Worm (Caenorhabditis elegans): ENCODE data around the gene wdr-5.3.
A peak's percentile ranks its signal among the peaks of the same experiment; 100 is the strongest.

wdr-5.3 gene

ce11 chrV:10723583-10723982 is 13.3 kb upstream of the wdr-5.3 start:
- TF ChIP-seq nhr-120 (GFP tag; IDR thresholded peaks at IDR 0.05) (no peak), Y53F4B.3 (GFP tag; IDR thresholded peaks at IDR 0.05) (no peak), B0336.3 (GFP tag; IDR thresholded peaks at IDR 0.05) (no peak), attf-3 (GFP tag; conservative IDR thresholded peaks at IDR 0.05) (no peak)

- TF ChIP-seq him-1 (tag; optimal IDR thresholded peaks at IDR 0.05) (no peak), hlh-26 (GFP tag; conservative IDR thresholded peaks at IDR 0.05) (no peak), nhr-27 (tag; optimal IDR thresholded peaks at IDR 0.05) (no peak), ceh-40 (GFP tag; IDR thresholded peaks at IDR 0.05) (no peak), chd-7 (tag; optimal IDR thresholded peaks at IDR 0.05) (no peak), Y53F4B.3 (GFP tag; IDR thresholded peaks at IDR 0.05) (no peak), C06A6.2 (GFP tag; conservative IDR thresholded peaks at IDR 0.05) (no peak), lag-1 (GFP tag; IDR thresholded peaks at IDR 0.05) (no peak), F52B5.7 (tag; optimal IDR thresholded peaks at IDR 0.05) (no peak), efl-1 (GFP tag; optimal IDR thresholded peaks at IDR 0.05) (no peak)
Measured at ce11 chrV:10724472-10724871, 12.4 kb upstream of the wdr-5.3 start.

ce11 chrV:10725424-10725951 is 11.4 kb upstream of the wdr-5.3 start:
- TF ChIP-seq bed-2 (GFP tag; IDR thresholded peaks at IDR 0.05): no peak
- TF ChIP-seq F57A8.1 (GFP tag; optimal IDR thresholded peaks at IDR 0.05): no peak
- 0 out of 2 replicates have a peak, but pooled peaks have one; percentile 9 for TF ChIP-seq ekl-4 (GFP tag; IDR thresholded peaks at IDR 0.05)
- no peak for TF ChIP-seq dpl-1 (GFP tag; optimal IDR thresholded peaks at IDR 0.05)
- no peak for TF ChIP-seq Y53F4B.3 (GFP tag; IDR thresholded peaks at IDR 0.05)
- no peak for TF ChIP-seq mxl-1 (tag; optimal IDR thresholded peaks at IDR 0.05)
- no peak for TF ChIP-seq pbrm-1 (GFP tag; IDR thresholded peaks at IDR 0.05)
- TF ChIP-seq hlh-12 (tag; optimal IDR thresholded peaks at IDR 0.05): no peak
- TF ChIP-seq ama-1 (optimal IDR thresholded peaks at IDR 0.05): no peak
- TF ChIP-seq ama-1 (GFP tag; optimal IDR thresholded peaks at IDR 0.05): no peak
- TF ChIP-seq cebp-1 (GFP tag; IDR thresholded peaks at IDR 0.05): 0 out of 2 replicates have a peak, but pooled peaks have one; percentile 10
- no peak for TF ChIP-seq cebp-1 (tag; optimal IDR thresholded peaks at IDR 0.05)
- no peak for TF ChIP-seq sptf-2 (GFP tag; optimal IDR thresholded peaks at IDR 0.05)
- no peak for TF ChIP-seq nfya-1 (tag; optimal IDR thresholded peaks at IDR 0.05; ENCODE audit: borderline replicate concordance, insufficient read depth)

- no peak for TF ChIP-seq Y53F4B.3 (GFP tag; IDR thresholded peaks at IDR 0.05)
- peak; percentile 86 for TF ChIP-seq nhr-80 (tag; optimal IDR thresholded peaks at IDR 0.05)
Measured at ce11 chrV:10726691-10727090, 10.2 kb upstream of the wdr-5.3 start.

- TF ChIP-seq somi-1 (GFP tag; optimal IDR thresholded peaks at IDR 0.05) (peak; percentile 26), Y53G8AR.9 (GFP tag; conservative IDR thresholded peaks at IDR 0.05) (0 out of 2 replicates have a peak, but pooled peaks have one; percentile 19), ztf-28 (GFP tag; IDR thresholded peaks at IDR 0.05) (no peak), K11D2.4 (GFP tag; IDR thresholded peaks at IDR 0.05) (0 out of 2 replicates have a peak, but pooled peaks have one; percentile 24)
Measured at ce11 chrV:10727651-10728050, 9.3 kb upstream of the wdr-5.3 start.

- TF ChIP-seq cebp-1 (GFP tag; IDR thresholded peaks at IDR 0.05): no peak
- TF ChIP-seq cebp-1 (tag; optimal IDR thresholded peaks at IDR 0.05): peak; percentile 38
- TF ChIP-seq akir-1 (GFP tag; optimal IDR thresholded peaks at IDR 0.05): no peak
- no peak for TF ChIP-seq lin-54 (GFP tag; optimal IDR thresholded peaks at IDR 0.05)
- no peak for TF ChIP-seq ccch-3 (GFP tag; optimal IDR thresholded peaks at IDR 0.05)
- TF ChIP-seq Y79H2A.3 (GFP tag; conservative IDR thresholded peaks at IDR 0.05): no peak
- TF ChIP-seq nhr-120 (GFP tag; IDR thresholded peaks at IDR 0.05): no peak
- no peak for TF ChIP-seq ztf-25 (GFP tag; IDR thresholded peaks at IDR 0.05)
- TF ChIP-seq aptf-3 (GFP tag; IDR thresholded peaks at IDR 0.05): no peak
- no peak for TF ChIP-seq F57C9.4 (tag; optimal IDR thresholded peaks at IDR 0.05)
- no peak for TF ChIP-seq F52B5.7 (tag; optimal IDR thresholded peaks at IDR 0.05)
- TF ChIP-seq F23B12.7 (tag; optimal IDR thresholded peaks at IDR 0.05; ENCODE audit: insufficient read depth): no peak
- TF ChIP-seq die-1 (tag; optimal IDR thresholded peaks at IDR 0.05): no peak
- no peak for TF ChIP-seq sptf-2 (GFP tag; optimal IDR thresholded peaks at IDR 0.05)
- no peak for TF ChIP-seq F39B2.1 (GFP tag; IDR thresholded peaks at IDR 0.05)
- TF ChIP-seq ztf-22 (GFP tag; optimal IDR thresholded peaks at IDR 0.05): peak; percentile 29
Measured at ce11 chrV:10729456-10729904, 7.4 kb upstream of the wdr-5.3 start.
